Worm (Caenorhabditis elegans): ENCODE measurements around the gene rhi-1.

The rhi-1 gene

DNA sequence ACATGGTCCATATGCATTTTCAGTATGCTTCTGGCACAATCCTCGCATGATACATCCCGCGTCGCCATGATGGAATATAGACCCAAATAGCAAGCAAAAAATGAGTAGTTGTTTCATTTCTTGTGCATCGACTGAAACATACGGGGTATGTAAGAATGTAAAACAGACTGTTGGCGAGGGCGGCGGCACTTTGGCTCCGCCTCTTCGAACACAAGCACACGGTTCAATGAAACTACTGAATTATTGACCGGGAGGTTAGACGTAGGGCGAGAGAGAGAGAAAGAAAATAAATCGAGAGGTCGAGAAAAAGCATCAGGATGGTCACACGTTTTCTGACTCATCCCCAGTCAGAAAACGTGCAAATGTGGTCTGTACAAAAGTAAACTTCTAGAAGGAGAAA, 28.3 kb upstream of the rhi-1 start:
- 0 out of 2 replicates have a peak, but pooled peaks have one; percentile 28 for TF ChIP-seq dox-1 (GFP tag; IDR thresholded peaks at IDR 0.05)
- TF ChIP-seq cebp-1 (GFP tag; IDR thresholded peaks at IDR 0.05): peak; percentile 39; the same call in 1 of the 2 replicates
- TF ChIP-seq cebp-1 (tag; optimal IDR thresholded peaks at IDR 0.05): peak; percentile 26
- peak; percentile 31 for TF ChIP-seq nhr-80 (tag; optimal IDR thresholded peaks at IDR 0.05)
- TF ChIP-seq C17E4.6 (GFP tag; IDR thresholded peaks at IDR 0.05): no peak

ce11 chrX:4480800-4481199, 27.5 kb upstream of the rhi-1 start:
- TF ChIP-seq cebp-1 (GFP tag; IDR thresholded peaks at IDR 0.05) (no peak), cebp-1 (tag; optimal IDR thresholded peaks at IDR 0.05) (peak; percentile 12), nhr-80 (tag; optimal IDR thresholded peaks at IDR 0.05) (peak; percentile 70), rcor-1 (GFP tag; IDR thresholded peaks at IDR 0.05) (no peak)

DNA sequence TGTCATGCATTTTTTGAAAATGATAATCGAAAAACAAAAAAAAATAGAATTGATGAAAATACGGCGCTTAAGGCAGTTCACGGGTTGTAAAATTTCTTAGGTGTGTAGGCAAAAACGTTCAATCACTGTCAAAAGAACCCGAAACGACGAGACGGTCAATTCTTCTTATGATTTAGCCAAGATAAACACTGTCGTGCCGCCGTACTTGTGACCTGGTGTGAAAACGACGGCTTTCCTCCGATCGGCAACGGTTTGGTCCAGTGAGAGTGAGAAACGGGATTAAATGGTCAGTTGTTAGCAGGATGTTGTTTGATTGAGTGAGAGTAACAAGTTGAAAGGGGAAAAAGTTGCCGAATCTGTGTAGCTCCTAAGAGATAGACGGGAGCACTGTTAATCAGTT, 24.2 kb upstream of the rhi-1 start:
- TF ChIP-seq xnd-1 (tag; optimal IDR thresholded peaks at IDR 0.05): no peak
- TF ChIP-seq akir-1 (GFP tag; optimal IDR thresholded peaks at IDR 0.05): no peak
- no peak for TF ChIP-seq efl-1 (GFP tag; optimal IDR thresholded peaks at IDR 0.05)
- TF ChIP-seq ceh-27 (GFP tag; optimal IDR thresholded peaks at IDR 0.05): no peak
- no peak for TF ChIP-seq egl-18 (GFP tag; IDR thresholded peaks at IDR 0.05)
- TF ChIP-seq lsl-1 (GFP tag; optimal IDR thresholded peaks at IDR 0.05): no peak
- TF ChIP-seq let-526 (GFP tag; IDR thresholded peaks at IDR 0.05): no peak

DNA sequence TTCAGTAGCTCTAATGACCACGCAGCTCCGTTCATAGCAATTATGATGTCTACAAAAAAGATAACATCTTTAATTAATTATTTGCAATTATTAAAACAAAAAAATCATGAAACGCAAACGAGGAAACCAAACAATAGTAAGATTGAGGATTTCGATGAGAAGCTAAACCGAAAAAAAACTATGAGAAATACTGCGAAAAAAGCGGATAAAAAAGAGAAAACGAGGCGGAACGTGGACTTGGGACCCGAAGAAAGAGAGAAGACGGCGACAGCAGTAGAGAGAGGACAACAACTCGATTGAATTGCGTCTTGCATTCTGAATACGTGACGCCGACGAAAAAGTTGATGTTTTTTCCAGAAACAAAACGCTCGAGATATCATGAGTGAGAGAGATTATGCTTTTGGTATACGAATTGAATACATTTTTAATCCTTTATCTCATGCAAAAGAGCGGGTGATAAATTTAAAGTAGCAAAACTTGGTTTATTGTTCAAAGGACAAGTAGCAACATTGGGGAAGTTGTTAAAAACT, 19.4 kb upstream of the rhi-1 start, which contains the start of gene ncr-1:
ncr-1 (minus strand) TSS at position 51 of the 530 bp plus-strand sequence.
- TF ChIP-seq lin-35 (GFP tag; optimal IDR thresholded peaks at IDR 0.05): no peak
- no peak for TF ChIP-seq madf-8 (GFP tag; conservative IDR thresholded peaks at IDR 0.05)
- no peak for TF ChIP-seq lin-40 (tag; optimal IDR thresholded peaks at IDR 0.05)
- TF ChIP-seq tbx-9 (tag; optimal IDR thresholded peaks at IDR 0.05; ENCODE audit: borderline replicate concordance): no peak
- no peak for TF ChIP-seq dpff-1 (tag; optimal IDR thresholded peaks at IDR 0.05)
- TF ChIP-seq nhr-80 (tag; optimal IDR thresholded peaks at IDR 0.05): no peak
- TF ChIP-seq ceh-91 (GFP tag; IDR thresholded peaks at IDR 0.05): no peak
- no peak for TF ChIP-seq hmg-1.2 (GFP tag; IDR thresholded peaks at IDR 0.05)
- no peak for TF ChIP-seq athp-1 (tag; optimal IDR thresholded peaks at IDR 0.05)
- no peak for TF ChIP-seq cebp-1 (GFP tag; IDR thresholded peaks at IDR 0.05)
- TF ChIP-seq cebp-1 (tag; optimal IDR thresholded peaks at IDR 0.05): no peak
- TF ChIP-seq B0336.3 (GFP tag; IDR thresholded peaks at IDR 0.05): no peak
- TF ChIP-seq ztf-28 (GFP tag; IDR thresholded peaks at IDR 0.05): no peak
- no peak for TF ChIP-seq Y53F4B.3 (GFP tag; IDR thresholded peaks at IDR 0.05)
- TF ChIP-seq rec-8 (tag; optimal IDR thresholded peaks at IDR 0.05): no peak
- TF ChIP-seq ztf-25 (GFP tag; IDR thresholded peaks at IDR 0.05): no peak
- no peak for TF ChIP-seq gei-17 (GFP tag; optimal IDR thresholded peaks at IDR 0.05)
- no peak for TF ChIP-seq Y53G8AR.9 (GFP tag; conservative IDR thresholded peaks at IDR 0.05)
- TF ChIP-seq zfh-2 (GFP tag; conservative IDR thresholded peaks at IDR 0.05): no peak
- TF ChIP-seq F49E8.2 (tag; optimal IDR thresholded peaks at IDR 0.05; ENCODE audit: insufficient read depth): no peak
- TF ChIP-seq attf-3 (GFP tag; conservative IDR thresholded peaks at IDR 0.05): no peak

- no peak for TF ChIP-seq sptf-2 (GFP tag; optimal IDR thresholded peaks at IDR 0.05)
- TF ChIP-seq cebp-1 (GFP tag; IDR thresholded peaks at IDR 0.05): no peak
- peak; percentile 91 for TF ChIP-seq cebp-1 (tag; optimal IDR thresholded peaks at IDR 0.05)
- no peak for TF ChIP-seq ceh-79 (tag; optimal IDR thresholded peaks at IDR 0.05)
- TF ChIP-seq snpc-1.3 (tag; optimal IDR thresholded peaks at IDR 0.05; ENCODE audit: insufficient read depth): no peak
Observed at ce11 chrX:4490400-4490799, 17.9 kb upstream of the rhi-1 start.
